Worm (Caenorhabditis elegans) whole organism, late embryonic: Measurements from ENCODE around the gene K02A6.2.

Experiments
- ceh-9 ChIP-seq: sonication (generic microtip); optimal IDR thresholded peaks from 2 replicates; lab custom pipeline; 2016; ENCODE audit warnings: mild to moderate bottlenecking, missing genetic modification characterization, inconsistent platforms, missing compliant biosample characterization
- dve-1 ChIP-seq: sonication (generic microtip); optimal IDR thresholded peaks from 2 replicates; lab custom pipeline; 2017; ENCODE audit warnings: antibody characterized with exemption, mild to moderate bottlenecking, missing genetic modification characterization, missing compliant biosample characterization
- fkh-10 ChIP-seq: fragments of 150-350 bp; optimal IDR thresholded peaks from 2 replicates; lab custom pipeline; 2014; ENCODE audit warnings: missing biosample characterization, missing genetic modification reagents, missing genetic modification characterization
- hlh-8 ChIP-seq: sonication (generic microtip); optimal IDR thresholded peaks from 2 replicates; lab custom pipeline; 2016; ENCODE audit warnings: missing genotype, missing genetic modification characterization, missing compliant biosample characterization
- pax-1 ChIP-seq: fragments of 150-350 bp; optimal IDR thresholded peaks from 2 replicates; lab custom pipeline; 2014; ENCODE audit warnings: missing biosample characterization, missing genetic modification characterization
- pha-2 ChIP-seq: sonication (generic microtip); optimal IDR thresholded peaks from 2 replicates; lab custom pipeline; 2017; ENCODE audit warnings: mild to moderate bottlenecking, missing genetic modification characterization, missing compliant biosample characterization
- unc-55 ChIP-seq: sonication (generic microtip); optimal IDR thresholded peaks from 2 replicates; lab custom pipeline; 2017; ENCODE audit warnings: missing biosample characterization, missing genetic modification reagents, missing genetic modification characterization

- TF ChIP-seq ceh-9 (tag; lab: Kevin White, UChicago), result no peak
- no peak for TF ChIP-seq unc-55 (GFP tag; lab: Kevin White, UChicago)
- no peak for TF ChIP-seq pha-2
- no peak for TF ChIP-seq fkh-10 (GFP tag; lab: Kevin White, UChicago)
- TF ChIP-seq pax-1 (tag; lab: Kevin White, UChicago), result no peak
- TF ChIP-seq hlh-8 (tag; lab: Kevin White, UChicago), result no peak
- TF ChIP-seq dve-1 (tag; lab: Kevin White, UChicago), result no peak
Observed at ce11 chrX:8261125-8261684, 36.4 kb upstream of the K02A6.2 start, which contains the start of gene M60.7.
